Worm (Caenorhabditis elegans) whole organism, L3 larva: ENCODE measurements around the gene M04C3.1.

Experiments
- aly-2 ChIP-seq: fragments of 150-350 bp; optimal IDR thresholded peaks from 2 replicates; lab custom pipeline; 2014; ENCODE audit warnings: missing biosample characterization, missing genetic modification characterization
- ama-1 ChIP-seq: fragments of 150-350 bp; optimal IDR thresholded peaks from 2 replicates; lab custom pipeline; 2018
- daf-12 ChIP-seq: fragments of 150-350 bp; optimal IDR thresholded peaks from 2 replicates; lab custom pipeline; 2014; ENCODE audit warnings: missing biosample characterization, missing genetic modification reagents, missing genetic modification characterization
- elt-1 ChIP-seq: fragments of 150-350 bp; optimal IDR thresholded peaks from 2 replicates; lab custom pipeline; 2014; ENCODE audit warnings: missing biosample characterization, missing genetic modification characterization
- elt-2 ChIP-seq: sonication (generic microtip); optimal IDR thresholded peaks from 2 replicates; lab custom pipeline; 2016; ENCODE audit warnings: missing genetic modification reagents, mild to moderate bottlenecking, missing genetic modification characterization, missing compliant biosample characterization
- elt-3 ChIP-seq, 3 experiments: fragments of 150-350 bp in 1 of 3; sonication (generic microtip) in 2 of 3; optimal IDR thresholded peaks; 2 replicates in 2 of 3; 4 replicates in 1 of 3; lab custom pipeline; 2014 to 2017; ENCODE audit warnings: missing biosample characterization in 3 of 3, missing genetic modification characterization in 3 of 3
- fkh-10 ChIP-seq: sonication (generic microtip); optimal IDR thresholded peaks from 2 replicates; lab custom pipeline; 2017; ENCODE audit warnings: missing biosample characterization, missing genetic modification reagents, missing genetic modification characterization
- hmg-11 ChIP-seq: sonication (generic microtip); optimal IDR thresholded peaks from 2 replicates; lab custom pipeline; 2016; ENCODE audit warnings: missing genetic modification characterization, missing compliant biosample characterization
- lin-15B ChIP-seq: fragments of 150-350 bp; optimal IDR thresholded peaks from 2 replicates; lab custom pipeline; 2014; ENCODE audit warnings: missing biosample characterization, missing genetic modification characterization
- nfya-1 ChIP-seq: sonication (generic microtip); optimal IDR thresholded peaks from 2 replicates; lab custom pipeline; 2017; ENCODE audit warnings: missing genetic modification characterization, mild to moderate bottlenecking, missing compliant biosample characterization, antibody characterized with exemption, moderate library complexity; ENCODE audit not compliant: insufficient read depth
- nhr-237 ChIP-seq: fragments of 150-350 bp; optimal IDR thresholded peaks from 2 replicates; lab custom pipeline; 2014; ENCODE audit warnings: missing biosample characterization, missing genetic modification characterization
- nhr-28 ChIP-seq: fragments of 150-350 bp; optimal IDR thresholded peaks from 2 replicates; lab custom pipeline; 2014; ENCODE audit warnings: missing biosample characterization, missing genetic modification characterization
- nhr-43 ChIP-seq: sonication (generic microtip); optimal IDR thresholded peaks from 2 replicates; lab custom pipeline; 2016; ENCODE audit warnings: mild to moderate bottlenecking, missing genetic modification characterization, missing compliant biosample characterization; ENCODE audit not compliant: poor library complexity, severe bottlenecking
- unc-62 ChIP-seq: fragments of 150-350 bp; sonication (generic microtip); optimal IDR thresholded peaks from 4 replicates; lab custom pipeline; 2014; ENCODE audit warnings: missing biosample characterization, missing genetic modification reagents, missing genetic modification characterization

- TF ChIP-seq nhr-237 (tag; lab: Kevin White, UChicago): no peak
- no peak for TF ChIP-seq daf-12 (tag; lab: Kevin White, UChicago)
- TF ChIP-seq nfya-1 (tag; lab: Kevin White, UChicago): no peak
- TF ChIP-seq nhr-28 (tag; lab: Kevin White, UChicago): no peak
- TF ChIP-seq fkh-10 (GFP tag; lab: Kevin White, UChicago): no peak
- TF ChIP-seq aly-2: no peak
- TF ChIP-seq unc-62: no peak
- TF ChIP-seq elt-1: no peak
- no peak for TF ChIP-seq lin-15B (tag; lab: Kevin White, UChicago)
- no peak for TF ChIP-seq hmg-11 (tag; lab: Kevin White, UChicago)
- no peak for TF ChIP-seq nhr-43 (tag; lab: Kevin White, UChicago)
- TF ChIP-seq elt-2 (tag; lab: Kevin White, UChicago): no peak
- TF ChIP-seq ama-1 (lab: Kevin White, UChicago): no peak
- TF ChIP-seq elt-3 (tag; optimal IDR thresholded peaks at IDR 0.05; lab: Kevin White, UChicago): no peak
Measured at ce11 chrV:19477302-19477701, 31.9 kb upstream of the M04C3.1 start.
